Fruit fly (Drosophila melanogaster): Measurements from ENCODE around the gene fon.
A peak's percentile ranks its signal among the peaks of the same experiment; 100 is the strongest.

The fon gene

DNA sequence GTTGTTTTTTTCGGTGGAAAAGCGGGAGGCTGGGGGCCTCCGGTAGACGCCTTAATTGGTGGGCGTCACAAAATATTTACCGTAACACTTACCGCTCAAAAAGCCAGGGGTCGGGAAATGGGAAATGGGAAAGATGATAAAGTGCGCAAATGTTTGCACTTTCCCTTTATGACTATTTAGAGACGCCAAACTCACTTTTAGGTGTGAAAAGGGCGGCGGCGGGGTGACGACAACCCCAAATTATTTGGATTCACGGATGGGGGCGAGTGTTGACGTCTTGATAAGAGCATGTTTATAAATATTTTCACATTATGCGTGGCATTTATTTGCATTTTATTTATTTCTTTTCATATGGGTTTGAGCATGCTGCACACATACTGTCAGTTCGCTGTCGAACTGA is 16.0 kb downstream of the fon start, which contains the start of gene CG17349 (continued):
- TF ChIP-seq sob (GFP tag; IDR thresholded peaks at IDR 0.05) (no peak), CG17568 (GFP tag; optimal IDR thresholded peaks at IDR 0.05) (peak; percentile 3), CG8388 (GFP tag; optimal IDR thresholded peaks at IDR 0.05) (peak; percentile 2), CG10959 (GFP tag; IDR thresholded peaks at IDR 0.05) (peak; percentile 17; the same call in 1 of the 2 replicates), CG34422 (GFP tag; IDR thresholded peaks at IDR 0.05) (no peak), amos (GFP tag; IDR thresholded peaks at IDR 0.05; ENCODE audit: partially characterized antibody) (no peak), nerfin-1 (tag; optimal IDR thresholded peaks at IDR 0.05) (peak; percentile 37), HLH4C (GFP tag; IDR thresholded peaks at IDR 0.05; ENCODE audit: partially characterized antibody) (no peak), Trl (optimal IDR thresholded peaks at IDR 0.05) (no peak), Trl (GFP tag; optimal IDR thresholded peaks at IDR 0.05) (no peak), PHDP (tag; optimal IDR thresholded peaks at IDR 0.05) (peak; percentile 43), ATbp (GFP tag; optimal IDR thresholded peaks at IDR 0.05) (peak; percentile 66), lov (optimal IDR thresholded peaks at IDR 0.05) (no peak), lov (GFP tag; IDR thresholded peaks at IDR 0.05) (0 out of 3 replicates have a peak, but pooled peaks have one; percentile 27), CG9437 (GFP tag; optimal IDR thresholded peaks at IDR 0.05) (no peak), fd96Cb (tag; optimal IDR thresholded peaks at IDR 0.05) (peak; percentile 2), gsb-n (tag; optimal IDR thresholded peaks at IDR 0.05) (peak; percentile 51), ci (GFP tag; IDR thresholded peaks at IDR 0.05) (0 out of 3 replicates have a peak, but pooled peaks have one; percentile 35), CG1603 (tag; optimal IDR thresholded peaks at IDR 0.05) (peak; percentile 60), oc (tag; optimal IDR thresholded peaks at IDR 0.05) (peak; percentile 28), CG2875 (GFP tag; optimal IDR thresholded peaks at IDR 0.05) (peak; percentile 74), CG15601 (tag; optimal IDR thresholded peaks at IDR 0.05) (peak; percentile 29), CG2202 (tag; optimal IDR thresholded peaks at IDR 0.05) (peak; percentile 62), dmrt11E (tag; optimal IDR thresholded peaks at IDR 0.05) (peak; percentile 60), CG1529 (GFP tag; optimal IDR thresholded peaks at IDR 0.05) (peak; percentile 54), CG34224 (GFP tag; IDR thresholded peaks at IDR 0.05; ENCODE audit: partially characterized antibody) (no peak), CG11504 (tag; optimal IDR thresholded peaks at IDR 0.05) (peak; percentile 14), CG6791 (GFP tag; IDR thresholded peaks at IDR 0.05; ENCODE audit: partially characterized antibody) (no peak), CG17359 (tag; optimal IDR thresholded peaks at IDR 0.05) (peak; percentile 35), CG2712 (tag; optimal IDR thresholded peaks at IDR 0.05) (peak; percentile 14), Vsx1 (GFP tag; optimal IDR thresholded peaks at IDR 0.05) (peak; percentile 18), CG3407 (GFP tag; optimal IDR thresholded peaks at IDR 0.05) (peak; percentile 60), D19B (GFP tag; optimal IDR thresholded peaks at IDR 0.05) (no peak), CG2678 (tag; optimal IDR thresholded peaks at IDR 0.05) (peak; percentile 46), sc (optimal IDR thresholded peaks at IDR 0.05) (no peak), sc (GFP tag; optimal IDR thresholded peaks at IDR 0.05) (peak; percentile 34), hb (GFP tag; IDR thresholded peaks at IDR 0.05; ENCODE audit: partially characterized antibody) (no peak), bsh (GFP tag; optimal IDR thresholded peaks at IDR 0.05) (peak in 1 of 2 experiments; percentile 71), Med (GFP tag) (peak; percentile 49), chm (GFP tag; IDR thresholded peaks at IDR 0.05) (no peak), Blimp-1 (GFP tag; optimal IDR thresholded peaks at IDR 0.05) (peak; percentile 66), CG6689 (GFP tag; IDR thresholded peaks at IDR 0.05) (no peak), Xrp1 (GFP tag; IDR thresholded peaks at IDR 0.05) (peak; percentile 55), CG6813 (GFP tag; optimal IDR thresholded peaks at IDR 0.05) (peak; percentile 46), crol (GFP tag; IDR thresholded peaks at IDR 0.05) (peak; percentile 35; the same call in 1 of the 2 replicates), Dll (GFP tag; IDR thresholded peaks at IDR 0.05; ENCODE audit: partially characterized antibody) (no peak), gro (GFP tag; optimal IDR thresholded peaks at IDR 0.05) (no peak), Doc3 (GFP tag; IDR thresholded peaks at IDR 0.05; ENCODE audit: partially characterized antibody) (no peak), CG31441 (GFP tag; IDR thresholded peaks at IDR 0.05) (peak; percentile 22; the same call in 1 of the 2 replicates), Sox100B (GFP tag; optimal IDR thresholded peaks at IDR 0.05) (peak; percentile 21)
